Worm (Caenorhabditis elegans) whole organism, late embryonic: ENCODE data around the gene gpa-18.
"Not testable (repeated sequence)": the region's sequence is repeated elsewhere in the genome, so short reads cannot be mapped to it uniquely, and the experiment has no call there.

Experiments
- C38D4.7 ChIP-seq: fragments of 200-800 bp; sonication (Bioruptor generic); optimal IDR thresholded peaks from 2 replicates; lab custom pipeline; 2018; ENCODE audit warnings: mild to moderate bottlenecking, missing genetic modification characterization, moderate library complexity, missing compliant biosample characterization
- K02D7.2 ChIP-seq: sonication (generic microtip); optimal IDR thresholded peaks from 2 replicates; lab custom pipeline; 2017; ENCODE audit warnings: mild to moderate bottlenecking, missing genetic modification characterization, missing compliant biosample characterization
- K09A11.1 ChIP-seq: sonication (generic microtip); optimal IDR thresholded peaks from 2 replicates; lab custom pipeline; 2017; ENCODE audit warnings: antibody characterized with exemption, mild to moderate bottlenecking, missing genetic modification characterization, missing compliant biosample characterization; ENCODE audit not compliant: insufficient read depth
- T23F11.4 ChIP-seq: fragments of 200-800 bp; sonication (Bioruptor generic); optimal IDR thresholded peaks from 2 replicates; lab custom pipeline; 2018; ENCODE audit warnings: mild to moderate bottlenecking, missing genetic modification characterization, missing compliant biosample characterization
- ceh-14 ChIP-seq: sonication (generic microtip); optimal IDR thresholded peaks from 2 replicates; lab custom pipeline; 2016; ENCODE audit warnings: missing genotype, missing genetic modification characterization, missing compliant biosample characterization
- ceh-18 ChIP-seq: sonication (generic microtip); optimal IDR thresholded peaks from 2 replicates; lab custom pipeline; 2016; ENCODE audit warnings: missing genetic modification characterization, missing compliant biosample characterization
- ceh-31 ChIP-seq: sonication (generic microtip); optimal IDR thresholded peaks from 2 replicates; lab custom pipeline; 2016; ENCODE audit warnings: missing genetic modification characterization, missing compliant biosample characterization
- ceh-34 ChIP-seq: sonication (generic microtip); optimal IDR thresholded peaks from 2 replicates; lab custom pipeline; 2016; ENCODE audit warnings: mild to moderate bottlenecking, missing genetic modification characterization, missing compliant biosample characterization
- ceh-45 ChIP-seq: fragments of 200-800 bp; sonication (Bioruptor generic); IDR thresholded peaks from 2 replicates; pipeline ENCODE4 v1.3.6; 2022; ENCODE audit warnings: missing genetic modification reagents, missing genetic modification characterization, missing compliant biosample characterization
- ceh-48 ChIP-seq: sonication (generic microtip); optimal IDR thresholded peaks from 2 replicates; lab custom pipeline; 2016; ENCODE audit warnings: missing genetic modification characterization, inconsistent platforms, missing compliant biosample characterization
- ceh-6 ChIP-seq: fragments of 200-800 bp; sonication (Bioruptor generic); optimal IDR thresholded peaks from 2 replicates; lab custom pipeline; 2018; ENCODE audit warnings: mild to moderate bottlenecking, missing genetic modification characterization, missing compliant biosample characterization
- dve-1 ChIP-seq: sonication (generic microtip); optimal IDR thresholded peaks from 2 replicates; lab custom pipeline; 2017; ENCODE audit warnings: antibody characterized with exemption, mild to moderate bottlenecking, missing genetic modification characterization, missing compliant biosample characterization
- elt-2 ChIP-seq: sonication (generic microtip); optimal IDR thresholded peaks from 2 replicates; lab custom pipeline; 2016; ENCODE audit warnings: missing genetic modification reagents, missing genetic modification characterization, missing compliant biosample characterization
- eyg-1 ChIP-seq: sonication (generic microtip); optimal IDR thresholded peaks from 2 replicates; lab custom pipeline; 2016; ENCODE audit warnings: missing genotype, missing genetic modification characterization, missing compliant biosample characterization
- fkh-10 ChIP-seq: fragments of 150-350 bp; optimal IDR thresholded peaks from 2 replicates; lab custom pipeline; 2014; ENCODE audit warnings: missing biosample characterization, missing genetic modification reagents, missing genetic modification characterization
- hlh-13 ChIP-seq: fragments of 200-800 bp; sonication (Bioruptor generic); optimal IDR thresholded peaks from 2 replicates; lab custom pipeline; 2018; ENCODE audit warnings: mild to moderate bottlenecking, missing genetic modification characterization, missing compliant biosample characterization
- hlh-15 ChIP-seq: sonication (generic microtip); optimal IDR thresholded peaks from 2 replicates; lab custom pipeline; 2016; ENCODE audit warnings: missing genetic modification characterization, missing compliant biosample characterization
- hlh-30 ChIP-seq: sonication (generic microtip); optimal IDR thresholded peaks from 2 replicates; lab custom pipeline; 2017; ENCODE audit warnings: antibody characterized with exemption, missing genetic modification characterization, missing compliant biosample characterization; ENCODE audit not compliant: insufficient read depth
- lim-6 ChIP-seq: sonication (generic microtip); optimal IDR thresholded peaks from 2 replicates; lab custom pipeline; 2016; ENCODE audit warnings: missing genetic modification characterization, missing compliant biosample characterization
- lin-11 ChIP-seq: fragments of 200-800 bp; sonication (Bioruptor generic); optimal IDR thresholded peaks from 2 replicates; lab custom pipeline; 2018; ENCODE audit warnings: mild to moderate bottlenecking, missing genetic modification characterization, missing compliant biosample characterization
- madf-2 ChIP-seq: sonication (generic microtip); optimal IDR thresholded peaks from 2 replicates; lab custom pipeline; 2017; ENCODE audit warnings: missing genetic modification characterization, missing compliant biosample characterization
- mec-3 ChIP-seq: sonication (generic microtip); optimal IDR thresholded peaks from 2 replicates; lab custom pipeline; 2016; ENCODE audit warnings: borderline replicate concordance, missing genetic modification characterization, missing compliant biosample characterization
- nhr-11 ChIP-seq: fragments of 150-350 bp; optimal IDR thresholded peaks from 2 replicates; lab custom pipeline; 2014; ENCODE audit warnings: missing biosample characterization, missing genetic modification characterization
- nhr-232 ChIP-seq: sonication (generic microtip); optimal IDR thresholded peaks from 2 replicates; lab custom pipeline; 2016; ENCODE audit warnings: missing genetic modification characterization, missing compliant biosample characterization
- pag-3 ChIP-seq: sonication (generic microtip); optimal IDR thresholded peaks from 2 replicates; lab custom pipeline; 2016; ENCODE audit warnings: missing compliant biosample characterization, missing genetic modification characterization, borderline replicate concordance
- pat-9 ChIP-seq: fragments of 200-800 bp; sonication (Bioruptor generic); optimal IDR thresholded peaks from 2 replicates; lab custom pipeline; 2018; ENCODE audit warnings: mild to moderate bottlenecking, missing genetic modification characterization, moderate library complexity, missing compliant biosample characterization
- pros-1 ChIP-seq: fragments of 150-350 bp; optimal IDR thresholded peaks from 2 replicates; lab custom pipeline; 2014; ENCODE audit warnings: missing biosample characterization, missing genetic modification reagents, missing genetic modification characterization
- ref-2 ChIP-seq: sonication (generic microtip); optimal IDR thresholded peaks from 2 replicates; lab custom pipeline; 2016; ENCODE audit warnings: missing genetic modification characterization, missing compliant biosample characterization
- sox-4 ChIP-seq: sonication (generic microtip); optimal IDR thresholded peaks from 2 replicates; lab custom pipeline; 2017; ENCODE audit warnings: mild to moderate bottlenecking, missing genetic modification characterization, inconsistent platforms, missing compliant biosample characterization
- tbx-7 ChIP-seq: sonication (generic microtip); optimal IDR thresholded peaks from 2 replicates; lab custom pipeline; 2016; ENCODE audit warnings: missing genotype, missing genetic modification characterization, missing compliant biosample characterization
- unc-55 ChIP-seq: sonication (generic microtip); optimal IDR thresholded peaks from 2 replicates; lab custom pipeline; 2017; ENCODE audit warnings: missing biosample characterization, missing genetic modification reagents, missing genetic modification characterization
- zip-5 ChIP-seq: sonication (generic microtip); optimal IDR thresholded peaks from 2 replicates; lab custom pipeline; 2016; ENCODE audit warnings: missing genetic modification characterization, missing compliant biosample characterization
- ztf-16 ChIP-seq: sonication (generic microtip); optimal IDR thresholded peaks from 2 replicates; lab custom pipeline; 2017; ENCODE audit warnings: missing genetic modification characterization, missing compliant biosample characterization

The gpa-18 gene

ce11 chrIV:5165626-5166025, 29.8 kb downstream of the gpa-18 start, which contains the start of gene nspd-6:
TSS of gene nspd-6 (minus strand) at chrIV:5165726.
- TF ChIP-seq ceh-34 (tag; lab: Kevin White, UChicago); nhr-11; T23F11.4 (GFP tag; lab: Kevin White, UChicago): not testable (repeated sequence)

- not testable (repeated sequence) for TF ChIP-seq C38D4.7; lim-6; pat-9 (tag; lab: Kevin White, UChicago)
Observed at ce11 chrIV:5162941-5163340, 32.5 kb downstream of the gpa-18 start, which contains the start of the genes nspd-3 and C24D10.2. TSS of gene nspd-3 (minus strand) at chrIV:5163041. TSS of gene C24D10.2 (plus strand) at chrIV:5163339.

DNA sequence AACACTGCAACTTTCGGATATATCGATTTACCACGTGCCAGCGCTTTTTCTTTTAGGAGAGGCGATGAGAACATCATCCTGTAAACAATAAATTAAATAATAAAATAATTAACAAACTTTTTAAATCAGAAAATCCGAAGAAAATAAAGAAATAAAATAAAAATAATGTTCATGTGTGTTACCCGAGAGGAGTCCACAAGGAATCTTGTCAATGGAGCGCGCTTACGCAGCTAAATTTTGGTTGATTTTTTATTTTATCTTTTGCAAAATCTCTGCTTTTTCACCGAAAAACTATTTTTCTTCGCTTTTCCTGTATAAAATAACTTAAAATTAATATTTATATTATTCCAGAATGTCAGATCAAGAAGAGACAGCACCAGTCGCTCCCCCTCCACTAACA, 35.3 kb downstream of the gpa-18 start, which contains the start of the genes C24D10.6 and C24D10.4:
Gene C24D10.6 (minus strand): TSS at position 78 of the 400 bp plus-strand sequence.
Gene C24D10.4 (plus strand): TSS at position 352 of the 400 bp plus-strand sequence.
- TF ChIP-seq ceh-6 (GFP tag; lab: Kevin White, UChicago) (no peak), mec-3 (tag; lab: Kevin White, UChicago) (no peak), ceh-34 (tag; lab: Kevin White, UChicago) (no peak), ceh-18 (tag; lab: Kevin White, UChicago) (no peak), ztf-16 (tag; lab: Kevin White, UChicago) (no peak), pat-9 (tag; lab: Kevin White, UChicago) (no peak), ceh-45 (GFP tag; lab: Robert Waterston, UW) (no peak), dve-1 (tag; lab: Kevin White, UChicago) (no peak), K09A11.1 (tag; lab: Kevin White, UChicago) (no peak), tbx-7 (no peak), K02D7.2 (no peak), C38D4.7 (no peak), T23F11.4 (GFP tag; lab: Kevin White, UChicago) (no peak), ceh-48 (no peak)

DNA sequence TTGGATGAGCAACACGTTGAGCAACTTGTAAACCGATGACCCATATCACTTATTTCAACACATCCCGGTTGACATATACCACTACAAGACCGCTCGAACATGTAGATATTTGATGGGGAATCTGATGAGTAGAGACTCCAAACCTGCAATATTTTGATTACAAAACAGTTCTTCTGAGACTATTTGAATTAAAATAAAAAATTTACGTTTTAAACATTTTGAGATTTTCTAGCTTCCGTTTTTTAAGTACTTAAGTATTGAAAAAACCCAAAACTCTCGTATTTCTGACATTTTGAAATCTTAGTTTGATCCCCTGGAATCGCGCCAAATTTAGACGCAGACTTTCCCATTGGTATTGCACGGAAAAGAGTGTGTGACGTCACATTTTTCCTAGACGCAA, 38.2 kb downstream of the gpa-18 start, which contains the start of gene C24D10.49:
Gene C24D10.49 (minus strand): TSS at position 101 of the 400 bp plus-strand sequence.
- no peak for TF ChIP-seq K02D7.2
- TF ChIP-seq pag-3 (tag; lab: Kevin White, UChicago) = no peak
- no peak for TF ChIP-seq C38D4.7
- TF ChIP-seq ztf-16 (tag; lab: Kevin White, UChicago) = no peak
- no peak for TF ChIP-seq pros-1 (tag; lab: Kevin White, UChicago)
- TF ChIP-seq hlh-15 (tag; lab: Kevin White, UChicago) = no peak
- TF ChIP-seq eyg-1 = no peak

DNA sequence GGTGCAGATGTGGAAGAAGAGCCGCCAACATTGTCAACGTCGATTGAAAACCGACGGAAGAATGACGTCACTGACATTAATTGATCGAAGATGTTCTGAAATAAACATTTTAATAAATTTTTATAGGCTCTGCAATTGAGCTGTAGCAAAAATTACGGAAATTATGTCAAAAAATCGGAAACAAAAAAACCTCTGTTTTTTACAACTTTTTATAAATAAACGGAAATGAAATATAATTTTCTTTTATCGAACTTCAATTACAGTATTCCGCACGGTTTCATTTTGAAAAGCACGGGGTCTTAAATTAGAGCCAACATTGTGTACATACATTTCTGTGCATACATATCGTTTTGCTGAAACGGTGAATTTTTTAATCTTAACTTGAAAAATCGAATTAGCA, 43.0 kb downstream of the gpa-18 start, which contains the start of gene soc-2:
Gene soc-2 (minus strand): TSS at position 101 of the 400 bp plus-strand sequence.
- TF ChIP-seq hlh-30 (tag; lab: Kevin White, UChicago) (no peak), nhr-232 (tag; lab: Kevin White, UChicago) (no peak), pat-9 (tag; lab: Kevin White, UChicago) (no peak), tbx-7 (no peak), ref-2 (tag; lab: Kevin White, UChicago) (no peak), lin-11 (tag; lab: Kevin White, UChicago) (no peak), fkh-10 (GFP tag; lab: Kevin White, UChicago) (no peak), sox-4 (no peak), zip-5 (tag; lab: Kevin White, UChicago) (no peak), C38D4.7 (no peak), madf-2 (no peak)

ce11 chrIV:5149793-5150192, 45.6 kb downstream of the gpa-18 start, which contains the start of gene C24D10.5:
TSS of gene C24D10.5 (plus strand) at chrIV:5150093.
- TF ChIP-seq ref-2 (tag; lab: Kevin White, UChicago) (no peak), hlh-15 (tag; lab: Kevin White, UChicago) (no peak), elt-2 (tag; lab: Kevin White, UChicago) (no peak), ceh-14 (tag; lab: Kevin White, UChicago) (no peak), ceh-31 (tag; lab: Kevin White, UChicago) (no peak), hlh-13 (GFP tag; lab: Kevin White, UChicago) (no peak), unc-55 (GFP tag; lab: Kevin White, UChicago) (no peak)
